Worm (Caenorhabditis elegans) whole organism, L3 larva: ENCODE measurements around the gene sri-19.

Experiments
- R02D3.7 ChIP-seq: fragments of 150-350 bp; optimal IDR thresholded peaks from 2 replicates; lab custom pipeline; 2014; ENCODE audit warnings: missing biosample characterization, missing genetic modification characterization
- aly-2 ChIP-seq: fragments of 150-350 bp; optimal IDR thresholded peaks from 2 replicates; lab custom pipeline; 2014; ENCODE audit warnings: missing biosample characterization, missing genetic modification characterization
- ama-1 ChIP-seq: fragments of 150-350 bp; optimal IDR thresholded peaks from 2 replicates; lab custom pipeline; 2018
- ceh-28 ChIP-seq: fragments of 150-350 bp; optimal IDR thresholded peaks from 2 replicates; lab custom pipeline; 2014; ENCODE audit warnings: missing biosample characterization, missing genetic modification reagents, missing genetic modification characterization
- ceh-82 ChIP-seq: fragments of 150-350 bp; optimal IDR thresholded peaks from 2 replicates; lab custom pipeline; 2014; ENCODE audit warnings: missing biosample characterization, missing genetic modification characterization
- daf-12 ChIP-seq: fragments of 150-350 bp; optimal IDR thresholded peaks from 2 replicates; lab custom pipeline; 2014; ENCODE audit warnings: missing biosample characterization, missing genetic modification reagents, missing genetic modification characterization
- egl-27 ChIP-seq: sonication (generic microtip); optimal IDR thresholded peaks from 4 replicates; lab custom pipeline; 2017; ENCODE audit warnings: missing biosample characterization, missing genetic modification reagents, missing genetic modification characterization
- elt-1 ChIP-seq: fragments of 150-350 bp; optimal IDR thresholded peaks from 2 replicates; lab custom pipeline; 2014; ENCODE audit warnings: missing biosample characterization, missing genetic modification characterization
- elt-2 ChIP-seq: sonication (generic microtip); optimal IDR thresholded peaks from 2 replicates; lab custom pipeline; 2016; ENCODE audit warnings: missing genetic modification reagents, mild to moderate bottlenecking, missing genetic modification characterization, missing compliant biosample characterization
- eor-1 ChIP-seq, 2 experiments: fragments of 150-350 bp; optimal IDR thresholded peaks; 2 replicates each; lab custom pipeline; 2014 to 2018; ENCODE audit warnings: missing biosample characterization in 2 of 2, missing genetic modification characterization in 2 of 2
- fkh-10 ChIP-seq: sonication (generic microtip); optimal IDR thresholded peaks from 2 replicates; lab custom pipeline; 2017; ENCODE audit warnings: missing biosample characterization, missing genetic modification reagents, missing genetic modification characterization
- hmg-11 ChIP-seq: sonication (generic microtip); optimal IDR thresholded peaks from 2 replicates; lab custom pipeline; 2016; ENCODE audit warnings: missing genetic modification characterization, missing compliant biosample characterization
- jun-1 ChIP-seq: fragments of 150-350 bp; optimal IDR thresholded peaks from 2 replicates; lab custom pipeline; 2014; ENCODE audit warnings: missing biosample characterization, missing genetic modification reagents, missing genetic modification characterization
- lin-15B ChIP-seq: fragments of 150-350 bp; optimal IDR thresholded peaks from 2 replicates; lab custom pipeline; 2014; ENCODE audit warnings: missing biosample characterization, missing genetic modification characterization
- lin-39 ChIP-seq: fragments of 150-350 bp; optimal IDR thresholded peaks from 2 replicates; lab custom pipeline; 2018; ENCODE audit warnings: missing biosample characterization, missing genetic modification reagents, missing genetic modification characterization
- mdl-1 ChIP-seq: fragments of 150-350 bp; optimal IDR thresholded peaks from 2 replicates; lab custom pipeline; 2014; ENCODE audit warnings: missing biosample characterization, missing genetic modification characterization
- nfya-1 ChIP-seq: sonication (generic microtip); optimal IDR thresholded peaks from 2 replicates; lab custom pipeline; 2017; ENCODE audit warnings: missing genetic modification characterization, mild to moderate bottlenecking, missing compliant biosample characterization, antibody characterized with exemption, moderate library complexity; ENCODE audit not compliant: insufficient read depth
- nhr-11 ChIP-seq: fragments of 150-350 bp; optimal IDR thresholded peaks from 2 replicates; lab custom pipeline; 2014; ENCODE audit warnings: missing biosample characterization, missing genetic modification characterization
- nhr-12 ChIP-seq: fragments of 150-350 bp; optimal IDR thresholded peaks from 2 replicates; lab custom pipeline; 2014; ENCODE audit warnings: missing biosample characterization, missing genetic modification characterization
- nhr-23 ChIP-seq: fragments of 150-350 bp; optimal IDR thresholded peaks from 2 replicates; lab custom pipeline; 2014; ENCODE audit warnings: missing biosample characterization, missing genetic modification reagents, missing genetic modification characterization
- nhr-25 ChIP-seq: sonication (generic microtip); optimal IDR thresholded peaks from 2 replicates; lab custom pipeline; 2017; ENCODE audit warnings: missing biosample characterization, missing genetic modification characterization
- nhr-28 ChIP-seq: fragments of 150-350 bp; optimal IDR thresholded peaks from 2 replicates; lab custom pipeline; 2014; ENCODE audit warnings: missing biosample characterization, missing genetic modification characterization
- nhr-43 ChIP-seq: sonication (generic microtip); optimal IDR thresholded peaks from 2 replicates; lab custom pipeline; 2016; ENCODE audit warnings: mild to moderate bottlenecking, missing genetic modification characterization, missing compliant biosample characterization; ENCODE audit not compliant: poor library complexity, severe bottlenecking
- nhr-67 ChIP-seq: fragments of 150-350 bp; optimal IDR thresholded peaks from 2 replicates; lab custom pipeline; 2014; ENCODE audit warnings: missing biosample characterization, missing genetic modification characterization
- nhr-76 ChIP-seq: fragments of 150-350 bp; sonication (generic microtip); optimal IDR thresholded peaks from 5 replicates; lab custom pipeline; 2014; ENCODE audit warnings: missing biosample characterization, missing genetic modification characterization
- nhr-77 ChIP-seq: fragments of 150-350 bp; optimal IDR thresholded peaks from 2 replicates; lab custom pipeline; 2014; ENCODE audit warnings: missing biosample characterization, missing genetic modification characterization
- pha-4 ChIP-seq: fragments of 150-350 bp; optimal IDR thresholded peaks from 2 replicates; lab custom pipeline; 2014; ENCODE audit warnings: missing biosample characterization, missing genetic modification reagents, missing genetic modification characterization
- pqm-1 ChIP-seq: fragments of 150-350 bp; optimal IDR thresholded peaks from 2 replicates; lab custom pipeline; 2017; ENCODE audit warnings: missing biosample characterization, missing genetic modification characterization, inconsistent platforms
- sea-2 ChIP-seq: fragments of 150-350 bp; sonication (generic microtip); optimal IDR thresholded peaks from 4 replicates; lab custom pipeline; 2014; ENCODE audit warnings: missing biosample characterization, missing genetic modification reagents, missing genetic modification characterization
- skn-1 ChIP-seq: fragments of 150-350 bp; optimal IDR thresholded peaks from 2 replicates; lab custom pipeline; 2014; ENCODE audit warnings: missing biosample characterization, missing genetic modification characterization
- tbx-2 ChIP-seq: sonication (generic microtip); optimal IDR thresholded peaks from 2 replicates; lab custom pipeline; 2016; ENCODE audit warnings: mild to moderate bottlenecking, missing genetic modification characterization, missing compliant biosample characterization
- unc-39 ChIP-seq: sonication (generic microtip); optimal IDR thresholded peaks from 4 replicates; lab custom pipeline; 2017; ENCODE audit warnings: missing biosample characterization, missing genetic modification characterization
- zag-1 ChIP-seq: fragments of 150-350 bp; optimal IDR thresholded peaks from 2 replicates; lab custom pipeline; 2014; ENCODE audit warnings: missing biosample characterization, missing genetic modification characterization
- ztf-11 ChIP-seq: fragments of 150-350 bp; optimal IDR thresholded peaks from 2 replicates; lab custom pipeline; 2014; ENCODE audit warnings: missing biosample characterization, missing genetic modification characterization
- ztf-4 ChIP-seq: fragments of 150-350 bp; optimal IDR thresholded peaks from 2 replicates; lab custom pipeline; 2014; ENCODE audit warnings: missing biosample characterization, missing genetic modification characterization

The sri-19 gene

DNA sequence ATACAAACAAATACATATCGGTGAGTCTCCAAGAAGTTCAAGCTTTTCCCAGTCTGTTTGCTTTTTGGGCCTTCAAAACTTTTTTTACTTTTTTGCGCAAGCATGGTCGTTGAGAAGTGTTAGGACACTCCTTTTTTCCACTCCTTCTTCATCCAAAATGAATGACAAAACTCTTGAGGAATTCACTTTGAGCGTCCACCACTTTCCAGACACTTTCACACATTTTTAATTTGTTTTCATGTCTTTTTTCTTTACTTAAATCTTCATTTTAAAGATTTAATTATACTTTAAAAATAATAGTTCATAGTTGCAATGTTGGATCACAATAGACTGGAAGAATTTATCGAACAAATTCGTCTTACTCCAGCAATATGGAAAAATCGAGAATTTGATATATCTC, 46.1 kb downstream of the sri-19 start, which contains the start of gene F13H10.1:
Gene F13H10.1 (plus strand): TSS at position 301 of the 400 bp plus-strand sequence.
- TF ChIP-seq jun-1 (no peak), daf-12 (tag; lab: Kevin White, UChicago) (no peak), R02D3.7 (tag; lab: Kevin White, UChicago) (no peak), mdl-1 (tag; lab: Kevin White, UChicago) (no peak), nhr-12 (tag; lab: Kevin White, UChicago) (no peak), sea-2 (GFP tag; lab: Kevin White, UChicago) (no peak), zag-1 (tag; lab: Kevin White, UChicago) (no peak), eor-1 (tag; optimal IDR thresholded peaks at IDR 0.05; lab: Kevin White, UChicago) (no peak), ztf-11 (no peak), aly-2 (tag; lab: Kevin White, UChicago) (no peak), nhr-67 (tag; lab: Kevin White, UChicago) (no peak), fkh-10 (GFP tag; lab: Kevin White, UChicago) (no peak), nhr-28 (tag; lab: Kevin White, UChicago) (no peak), nhr-77 (tag; lab: Kevin White, UChicago) (no peak), elt-1 (tag; lab: Kevin White, UChicago) (no peak), ama-1 (lab: Kevin White, UChicago) (no peak), lin-15B (tag; lab: Kevin White, UChicago) (no peak), nhr-23 (tag; lab: Kevin White, UChicago) (no peak), hmg-11 (tag; lab: Kevin White, UChicago) (no peak), tbx-2 (tag; lab: Kevin White, UChicago) (no peak)

DNA sequence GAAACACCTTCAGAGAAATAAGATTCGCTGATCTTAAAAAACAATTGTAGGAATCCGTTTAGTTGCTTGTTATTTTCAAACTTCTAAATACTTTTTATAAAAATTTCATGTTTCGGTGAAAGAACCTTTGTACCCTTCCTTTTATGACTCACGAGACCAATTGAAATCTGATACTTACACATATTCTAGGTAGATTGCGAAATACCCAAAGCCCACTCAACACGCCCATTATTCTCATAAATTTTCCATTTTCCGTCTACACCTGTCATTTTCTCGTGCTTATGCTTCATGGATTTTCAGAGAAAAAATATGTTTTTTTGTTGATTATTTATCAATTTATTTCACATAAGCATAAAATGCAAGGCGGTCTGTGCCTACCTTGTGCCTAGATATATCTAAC, 48.2 kb downstream of the sri-19 start:
- TF ChIP-seq nhr-76 (tag; lab: Kevin White, UChicago) = no peak
- peak; percentile 40 for TF ChIP-seq nhr-11

DNA sequence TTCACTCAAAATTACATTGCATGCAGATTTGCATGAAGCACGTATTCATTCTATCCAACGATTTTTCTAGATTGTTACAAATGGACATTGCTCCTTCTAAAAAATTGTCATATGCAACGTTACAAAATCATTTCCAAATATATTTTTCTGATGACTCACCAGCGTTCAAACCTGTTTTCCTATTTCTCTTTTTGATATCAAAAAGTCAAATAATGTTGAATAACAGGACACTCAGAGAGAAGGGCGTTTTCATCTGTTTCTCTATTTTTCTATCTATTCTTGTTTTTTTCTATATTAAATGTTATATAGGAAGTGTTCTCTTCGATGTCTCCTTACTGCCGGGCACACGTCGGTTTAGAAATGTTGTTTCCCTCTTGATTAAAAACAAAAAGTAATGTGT, 48.7 kb downstream of the sri-19 start:
- TF ChIP-seq eor-1 (tag; optimal IDR thresholded peaks at IDR 0.05; lab: Kevin White, UChicago) (no peak), hmg-11 (tag; lab: Kevin White, UChicago) (no peak), elt-2 (tag; lab: Kevin White, UChicago) (no peak), jun-1 (no peak), lin-39 (tag; lab: Kevin White, UChicago) (no peak), unc-39 (no peak), skn-1 (tag; lab: Kevin White, UChicago) (no peak), nhr-67 (tag; lab: Kevin White, UChicago) (no peak), mdl-1 (tag; lab: Kevin White, UChicago) (no peak), fkh-10 (GFP tag; lab: Kevin White, UChicago) (no peak), sea-2 (GFP tag; lab: Kevin White, UChicago) (no peak), nhr-25 (tag; lab: Kevin White, UChicago) (no peak), ztf-4 (no peak)
- TF ChIP-seq, all 47 proteins: peak for 0

DNA sequence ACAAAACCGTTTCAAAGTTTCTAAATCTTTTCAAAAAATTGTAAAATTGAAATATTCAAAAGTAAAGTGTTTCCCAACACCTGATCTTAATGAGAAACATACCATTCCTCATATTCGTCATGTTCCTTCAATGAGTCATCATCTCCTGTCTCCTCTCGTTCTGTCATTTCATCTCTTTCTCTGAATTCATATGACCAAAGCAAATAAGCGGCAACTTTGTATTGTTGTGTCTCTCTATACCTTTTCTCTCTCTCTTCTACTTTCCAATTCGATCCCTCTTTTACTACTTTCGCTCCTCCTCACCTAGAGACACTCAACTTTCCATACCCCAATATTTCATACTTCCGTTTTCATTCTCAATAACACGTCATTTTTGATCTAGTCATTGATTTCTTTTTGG, 50.1 kb downstream of the sri-19 start:
- TF ChIP-seq nhr-43 (tag; lab: Kevin White, UChicago) (no peak), nhr-23 (tag; lab: Kevin White, UChicago) (peak; percentile 54), lin-15B (tag; lab: Kevin White, UChicago) (no peak), pqm-1 (tag; lab: Kevin White, UChicago) (no peak), nhr-25 (tag; lab: Kevin White, UChicago) (peak; percentile 20), nhr-12 (tag; lab: Kevin White, UChicago) (no peak), nfya-1 (tag; lab: Kevin White, UChicago) (peak; percentile 1), ceh-28 (no peak), R02D3.7 (tag; lab: Kevin White, UChicago) (no peak), egl-27 (no peak), hmg-11 (tag; lab: Kevin White, UChicago) (peak; percentile 48), nhr-28 (tag; lab: Kevin White, UChicago) (no peak), jun-1 (peak; percentile 10), unc-39 (no peak), ceh-82 (no peak), pha-4 (tag; lab: Kevin White, UChicago) (peak; percentile 81)

DNA sequence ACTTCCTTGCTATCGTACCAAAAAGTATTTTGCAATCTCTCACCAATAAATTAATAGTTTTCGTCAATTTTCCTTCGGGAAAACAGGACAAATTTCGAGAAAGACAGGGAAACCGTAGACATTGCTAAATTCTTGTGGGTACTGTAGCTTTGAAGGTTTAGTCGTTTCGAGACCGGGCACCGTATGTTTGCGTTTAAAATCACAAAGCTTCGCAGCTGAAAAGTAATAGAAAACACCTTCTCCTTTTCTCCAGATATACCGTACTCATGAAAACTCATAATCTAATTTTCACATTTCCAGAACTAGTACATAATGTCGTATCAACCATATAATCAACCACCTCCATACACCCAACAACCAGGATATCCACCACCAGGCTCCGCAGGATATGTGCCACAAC, 50.8 kb downstream of the sri-19 start, which contains the start of gene F13H10.6:
Gene F13H10.6 (plus strand): TSS at position 301 of the 400 bp plus-strand sequence.
- TF ChIP-seq nhr-25 (tag; lab: Kevin White, UChicago) (no peak), unc-39 (no peak), sea-2 (GFP tag; lab: Kevin White, UChicago) (no peak), tbx-2 (tag; lab: Kevin White, UChicago) (no peak)
- TF ChIP-seq, all 47 proteins: peak for 0
